Worm (Caenorhabditis elegans) whole organism, mixed stage, embryonic: ENCODE data around the gene dnbp-1.

Experiments
- M03D4.4 ChIP-seq: sonication (generic microtip); optimal IDR thresholded peaks from 2 replicates; lab custom pipeline; 2017; ENCODE audit warnings: mild to moderate bottlenecking, missing genetic modification characterization, missing compliant biosample characterization
- bed-3 ChIP-seq: fragments of 200-800 bp; sonication (Bioruptor generic); optimal IDR thresholded peaks from 3 replicates; lab custom pipeline; 2018; ENCODE audit warnings: mild to moderate bottlenecking, missing genetic modification characterization, moderate library complexity, missing compliant biosample characterization
- blmp-1 ChIP-seq: fragments of 150-350 bp; optimal IDR thresholded peaks from 2 replicates; lab custom pipeline; 2014; ENCODE audit warnings: missing biosample characterization, missing genetic modification characterization
- ceh-39 ChIP-seq: fragments of 150-350 bp; optimal IDR thresholded peaks from 2 replicates; lab custom pipeline; 2014; ENCODE audit warnings: missing biosample characterization, missing genetic modification characterization
- ceh-43 ChIP-seq: fragments of 200-800 bp; sonication (Bioruptor generic); optimal IDR thresholded peaks from 2 replicates; lab custom pipeline; 2018; ENCODE audit warnings: mild to moderate bottlenecking, missing genetic modification characterization, moderate library complexity, missing compliant biosample characterization
- ceh-83 ChIP-seq: fragments of 200-800 bp; sonication (Bioruptor generic); optimal IDR thresholded peaks from 2 replicates; lab custom pipeline; 2018; ENCODE audit warnings: mild to moderate bottlenecking, missing genetic modification characterization, missing compliant biosample characterization
- ces-1 ChIP-seq: fragments of 150-350 bp; optimal IDR thresholded peaks from 2 replicates; lab custom pipeline; 2014; ENCODE audit warnings: missing biosample characterization, missing genetic modification reagents, missing genetic modification characterization
- cnd-1 ChIP-seq: fragments of 200-800 bp; sonication (Bioruptor generic); optimal IDR thresholded peaks from 2 replicates; lab custom pipeline; 2018; ENCODE audit warnings: mild to moderate bottlenecking, missing genetic modification characterization, missing compliant biosample characterization
- drap-1 ChIP-seq: fragments of 200-800 bp; sonication (Bioruptor generic); optimal IDR thresholded peaks from 3 replicates; lab custom pipeline; 2018; ENCODE audit warnings: mild to moderate bottlenecking, missing genetic modification characterization, missing compliant biosample characterization
- elt-1 ChIP-seq: sonication (generic microtip); optimal IDR thresholded peaks from 2 replicates; lab custom pipeline; 2017; ENCODE audit warnings: missing genetic modification characterization, mild to moderate bottlenecking, missing compliant biosample characterization, antibody characterized with exemption, moderate library complexity, borderline replicate concordance; ENCODE audit not compliant: insufficient read depth
- elt-3 ChIP-seq: fragments of 150-350 bp; optimal IDR thresholded peaks from 2 replicates; lab custom pipeline; 2014; ENCODE audit warnings: missing biosample characterization, missing genetic modification characterization
- flh-1 ChIP-seq: fragments of 200-800 bp; sonication (Bioruptor generic); optimal IDR thresholded peaks from 2 replicates; lab custom pipeline; 2018; ENCODE audit warnings: mild to moderate bottlenecking, missing genetic modification characterization, moderate library complexity, missing compliant biosample characterization
- ham-2 ChIP-seq: fragments of 200-800 bp; sonication (Bioruptor generic); optimal IDR thresholded peaks from 2 replicates; lab custom pipeline; 2018; ENCODE audit warnings: mild to moderate bottlenecking, missing genetic modification characterization, missing compliant biosample characterization
- lin-13 ChIP-seq: fragments of 150-350 bp; optimal IDR thresholded peaks from 2 replicates; lab custom pipeline; 2014; ENCODE audit warnings: missing biosample characterization, missing genetic modification characterization
- lin-32 ChIP-seq: fragments of 200-800 bp; sonication (Bioruptor generic); optimal IDR thresholded peaks from 2 replicates; lab custom pipeline; 2018; ENCODE audit warnings: mild to moderate bottlenecking, missing genetic modification characterization, missing compliant biosample characterization
- lsy-2 ChIP-seq: fragments of 150-350 bp; optimal IDR thresholded peaks from 2 replicates; lab custom pipeline; 2014; ENCODE audit warnings: missing biosample characterization, missing genetic modification characterization
- mep-1 ChIP-seq: fragments of 150-350 bp; optimal IDR thresholded peaks from 2 replicates; lab custom pipeline; 2017; ENCODE audit warnings: missing biosample characterization, missing genetic modification reagents, missing genetic modification characterization, inconsistent platforms
- mls-2 ChIP-seq: sonication (generic microtip); optimal IDR thresholded peaks from 2 replicates; lab custom pipeline; 2016; ENCODE audit warnings: mild to moderate bottlenecking, missing genetic modification characterization, moderate library complexity, missing compliant biosample characterization
- nhr-12 ChIP-seq: fragments of 150-350 bp; optimal IDR thresholded peaks from 2 replicates; lab custom pipeline; 2014; ENCODE audit warnings: missing biosample characterization, missing genetic modification characterization
- nhr-2 ChIP-seq: fragments of 150-350 bp; optimal IDR thresholded peaks from 2 replicates; lab custom pipeline; 2014; ENCODE audit warnings: missing biosample characterization, missing genetic modification characterization
- nhr-237 ChIP-seq: fragments of 150-350 bp; optimal IDR thresholded peaks from 2 replicates; lab custom pipeline; 2014; ENCODE audit warnings: missing biosample characterization, missing genetic modification characterization
- nhr-28 ChIP-seq: fragments of 150-350 bp; optimal IDR thresholded peaks from 2 replicates; lab custom pipeline; 2014; ENCODE audit warnings: missing biosample characterization, missing genetic modification characterization
- nhr-76 ChIP-seq: sonication (generic microtip); optimal IDR thresholded peaks from 2 replicates; lab custom pipeline; 2017; ENCODE audit warnings: missing biosample characterization, missing genetic modification characterization
- pha-4 ChIP-seq: fragments of 150-350 bp; optimal IDR thresholded peaks from 2 replicates; lab custom pipeline; 2018; ENCODE audit warnings: missing biosample characterization, missing genetic modification reagents, missing genetic modification characterization
- sem-2 ChIP-seq: fragments of 200-800 bp; sonication (Bioruptor generic); optimal IDR thresholded peaks from 2 replicates; lab custom pipeline; 2018; ENCODE audit warnings: mild to moderate bottlenecking, missing genetic modification characterization, missing compliant biosample characterization
- sptf-1 ChIP-seq: sonication (generic microtip); optimal IDR thresholded peaks from 2 replicates; lab custom pipeline; 2017; ENCODE audit warnings: mild to moderate bottlenecking, missing genetic modification characterization, moderate library complexity, missing compliant biosample characterization
- tbx-8 ChIP-seq: fragments of 200-800 bp; sonication (Bioruptor generic); optimal IDR thresholded peaks from 2 replicates; lab custom pipeline; 2018; ENCODE audit warnings: mild to moderate bottlenecking, missing genetic modification characterization, moderate library complexity, missing compliant biosample characterization
- unc-39 ChIP-seq: fragments of 150-350 bp; optimal IDR thresholded peaks from 2 replicates; lab custom pipeline; 2014; ENCODE audit warnings: missing biosample characterization, missing genetic modification characterization
- unc-62 ChIP-seq: fragments of 150-350 bp; optimal IDR thresholded peaks from 2 replicates; lab custom pipeline; 2014; ENCODE audit warnings: missing biosample characterization, missing genetic modification reagents, missing genetic modification characterization
- zip-8 ChIP-seq: fragments of 150-350 bp; optimal IDR thresholded peaks from 2 replicates; lab custom pipeline; 2014; ENCODE audit warnings: missing biosample characterization, missing genetic modification characterization
- ztf-11 ChIP-seq: fragments of 150-350 bp; optimal IDR thresholded peaks from 2 replicates; lab custom pipeline; 2014; ENCODE audit warnings: missing biosample characterization, missing genetic modification characterization

The dnbp-1 gene

ce11 chrIV:13979797-13980459, at the start of gene dnbp-1:
TSS of gene dnbp-1 (minus strand) at chrIV:13979847.
- TF ChIP-seq ceh-39 (tag; lab: Kevin White, UChicago) (peak; percentile 59), lin-13 (tag; lab: Kevin White, UChicago) (peak; percentile 69), nhr-2 (tag; lab: Kevin White, UChicago) (peak; percentile 27), mls-2 (tag; lab: Kevin White, UChicago) (peak; percentile 47), ceh-43 (GFP tag; lab: Kevin White, UChicago) (no peak), zip-8 (no peak), unc-39 (tag; lab: Kevin White, UChicago) (no peak), unc-62 (GFP tag; lab: Kevin White, UChicago) (peak; percentile 54), pha-4 (peak; percentile 35), ces-1 (GFP tag; lab: Kevin White, UChicago) (peak; percentile 60), M03D4.4 (tag; lab: Kevin White, UChicago) (no peak), lsy-2 (peak; percentile 55), cnd-1 (tag; lab: Kevin White, UChicago) (no peak), drap-1 (GFP tag; lab: Kevin White, UChicago) (no peak), elt-3 (tag; lab: Kevin White, UChicago) (no peak), flh-1 (no peak), mep-1 (tag; lab: Kevin White, UChicago) (peak; percentile 87), nhr-237 (peak; percentile 26)

- TF ChIP-seq lsy-2 (no peak), flh-1 (no peak), ham-2 (GFP tag; lab: Kevin White, UChicago) (no peak), nhr-28 (tag; lab: Kevin White, UChicago) (no peak)
Observed at ce11 chrIV:14019883-14020282, 40.2 kb upstream of the dnbp-1 start, which contains the start of the genes irld-56 and irld-55. TSS of gene irld-56 (minus strand) at chrIV:14019983. TSS of gene irld-55 (plus strand) at chrIV:14020198.

ce11 chrIV:14015844-14016243, 36.2 kb upstream of the dnbp-1 start, which contains the start of gene srw-63:
TSS of gene srw-63 (minus strand) at chrIV:14015944.
- TF ChIP-seq nhr-12 (tag; lab: Kevin White, UChicago) (no peak), mls-2 (tag; lab: Kevin White, UChicago) (no peak), ztf-11 (tag; lab: Kevin White, UChicago) (no peak), elt-1 (no peak), lsy-2 (no peak), sem-2 (no peak), blmp-1 (tag; lab: Kevin White, UChicago) (no peak), unc-39 (tag; lab: Kevin White, UChicago) (no peak)

ce11 chrIV:14013692-14014091, 34.0 kb upstream of the dnbp-1 start:
- TF ChIP-seq sem-2 (no peak), flh-1 (peak; percentile 26), ceh-83 (GFP tag; lab: Kevin White, UChicago) (peak; percentile 87), ceh-43 (GFP tag; lab: Kevin White, UChicago) (peak; percentile 71), drap-1 (GFP tag; lab: Kevin White, UChicago) (no peak), ceh-39 (tag; lab: Kevin White, UChicago) (no peak), mep-1 (tag; lab: Kevin White, UChicago) (no peak), cnd-1 (tag; lab: Kevin White, UChicago) (no peak), lin-32 (peak; percentile 38), zip-8 (no peak), unc-39 (tag; lab: Kevin White, UChicago) (no peak), nhr-76 (tag; lab: Kevin White, UChicago) (no peak), elt-3 (tag; lab: Kevin White, UChicago) (no peak), bed-3 (GFP tag; lab: Kevin White, UChicago) (peak; percentile 14)

- no peak for TF ChIP-seq ceh-83 (GFP tag; lab: Kevin White, UChicago)
- TF ChIP-seq nhr-237 = no peak
- TF ChIP-seq tbx-8 (GFP tag; lab: Kevin White, UChicago) = no peak
- no peak for TF ChIP-seq lin-32
- TF ChIP-seq mep-1 (tag; lab: Kevin White, UChicago) = no peak
- TF ChIP-seq sptf-1 (tag; lab: Kevin White, UChicago) = no peak
- no peak for TF ChIP-seq bed-3 (GFP tag; lab: Kevin White, UChicago)
- TF ChIP-seq M03D4.4 (tag; lab: Kevin White, UChicago) = no peak
- TF ChIP-seq flh-1 = no peak
- TF ChIP-seq mls-2 (tag; lab: Kevin White, UChicago) = no peak
- no peak for TF ChIP-seq zip-8
- no peak for TF ChIP-seq nhr-76 (tag; lab: Kevin White, UChicago)
- TF ChIP-seq ztf-11 (tag; lab: Kevin White, UChicago) = no peak
- TF ChIP-seq ces-1 (GFP tag; lab: Kevin White, UChicago) = no peak
Observed at ce11 chrIV:14008709-14009108, 29.1 kb upstream of the dnbp-1 start.
